Worm (Caenorhabditis elegans) whole organism, L1 larva: ENCODE data around the gene C14C6.3.

Source experiments
- egl-13 ChIP-seq: sonication (generic microtip); optimal IDR thresholded peaks from 2 replicates; lab custom pipeline; 2016; ENCODE audit warnings: missing genotype, missing genetic modification reagents, missing genetic modification characterization, missing compliant biosample characterization
- fkh-8 ChIP-seq: sonication (generic microtip); optimal IDR thresholded peaks from 2 replicates; lab custom pipeline; 2016; ENCODE audit warnings: mild to moderate bottlenecking, missing genetic modification characterization, missing compliant biosample characterization
- nhr-77 ChIP-seq: fragments of 150-350 bp; optimal IDR thresholded peaks from 2 replicates; lab custom pipeline; 2014; ENCODE audit warnings: missing biosample characterization, missing genetic modification characterization
- pqm-1 ChIP-seq: sonication (generic microtip); optimal IDR thresholded peaks from 3 replicates; lab custom pipeline; 2017; ENCODE audit warnings: missing biosample characterization, missing genetic modification characterization
- unc-86 ChIP-seq: sonication (generic microtip); optimal IDR thresholded peaks from 2 replicates; lab custom pipeline; 2016; ENCODE audit warnings: missing genetic modification characterization, missing compliant biosample characterization

DNA sequence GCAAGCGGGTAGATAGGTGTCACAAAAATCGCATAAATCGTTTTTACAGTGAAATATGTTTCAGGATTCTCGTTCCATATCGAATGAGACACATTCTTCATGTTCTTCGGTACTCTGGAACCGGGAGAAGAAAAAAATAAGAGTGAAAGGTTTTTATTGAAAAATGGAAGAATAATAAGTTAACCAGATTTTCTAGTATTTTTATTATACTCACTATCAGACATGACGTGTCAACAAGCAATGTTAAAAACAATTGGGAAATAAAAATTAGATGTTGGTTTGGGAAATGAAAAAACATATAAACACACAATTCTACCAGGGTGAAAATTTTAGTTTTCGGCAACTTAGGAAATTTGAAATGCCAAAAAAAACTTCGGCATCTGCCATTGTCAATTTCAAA, 30.8 kb upstream of the C14C6.3 start, which contains the start of gene srh-37:
- TF ChIP-seq pqm-1 (tag; lab: Kevin White, UChicago) = no peak
- no peak for TF ChIP-seq egl-13 (tag; lab: Kevin White, UChicago)
- TF ChIP-seq unc-86 (tag; lab: Kevin White, UChicago) = no peak
- TF ChIP-seq fkh-8 (tag; lab: Kevin White, UChicago) = no peak
- no peak for TF ChIP-seq nhr-77
